Fruit fly (Drosophila melanogaster): ENCODE measurements around the gene CARPA.

The CARPA gene

DNA sequence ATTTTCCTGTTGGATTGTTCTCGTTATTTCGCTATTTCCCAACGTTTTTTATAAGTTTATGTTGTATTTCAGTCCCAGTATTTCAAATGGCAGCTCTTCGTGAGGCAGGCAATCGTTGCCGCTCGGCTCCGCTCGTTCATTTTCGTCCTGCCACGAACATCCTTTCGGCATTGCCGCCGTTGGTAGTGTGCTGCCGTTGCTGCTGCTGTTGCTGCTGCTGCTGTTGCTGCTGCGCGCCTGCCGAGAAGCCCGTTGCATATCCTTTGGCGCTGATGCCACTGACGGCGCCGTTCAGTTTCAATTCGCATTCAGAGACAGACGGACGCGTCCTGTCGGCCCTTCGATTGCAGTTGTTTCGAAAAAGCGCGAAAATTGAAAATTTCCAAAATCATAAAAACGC is at the start of gene CARPA:
Gene CARPA, plus strand, starts transcription at position 301 of the 400 bp plus-strand sequence.
- TF ChIP-seq pan (optimal IDR thresholded peaks at IDR 0.05) (no peak), fru (GFP tag; optimal IDR thresholded peaks at IDR 0.05) (no peak), jim (GFP tag; optimal IDR thresholded peaks at IDR 0.05) (no peak), usp (GFP tag; optimal IDR thresholded peaks at IDR 0.05) (no peak), Dfd (GFP tag; optimal IDR thresholded peaks at IDR 0.05) (peak; percentile 3), Hnf4 (GFP tag; optimal IDR thresholded peaks at IDR 0.05) (no peak)

DNA sequence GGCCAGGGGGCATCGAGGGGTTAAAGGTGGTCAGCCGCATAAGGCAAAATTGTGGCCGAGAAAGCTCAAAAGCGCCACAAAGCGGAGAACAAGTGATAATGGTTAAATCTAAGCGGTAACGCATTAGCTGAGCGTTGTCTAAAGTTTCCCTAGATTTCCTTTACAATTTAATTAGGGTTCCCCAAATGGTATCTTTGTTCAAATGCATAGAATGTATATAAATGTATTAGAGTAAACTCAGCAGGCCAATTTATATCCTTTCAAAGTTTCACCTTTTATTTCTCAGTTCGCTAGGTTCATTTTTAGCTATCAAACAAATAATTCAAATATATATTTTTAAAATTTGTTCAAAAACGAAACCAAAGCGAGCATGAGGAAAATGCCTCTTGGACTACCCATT is 48.1 kb upstream of the CARPA start, which contains the start of gene CG32718:
Gene CG32718, plus strand, starts transcription at position 301 of the 400 bp plus-strand sequence.
- TF ChIP-seq fru (GFP tag; optimal IDR thresholded peaks at IDR 0.05) (no peak), woc (GFP tag; optimal IDR thresholded peaks at IDR 0.05) (no peak), psq (GFP tag; optimal IDR thresholded peaks at IDR 0.05) (no peak), Dif (GFP tag; optimal IDR thresholded peaks at IDR 0.05; ENCODE audit: partially characterized antibody) (no peak), rgr (GFP tag; optimal IDR thresholded peaks at IDR 0.05) (no peak), tai (GFP tag; optimal IDR thresholded peaks at IDR 0.05) (no peak), foxo (GFP tag; optimal IDR thresholded peaks at IDR 0.05) (no peak), dl (GFP tag; optimal IDR thresholded peaks at IDR 0.05; ENCODE audit: insufficient read depth in 1 of 2, partially characterized antibody in 2 of 2) (no peak), OdsH (GFP tag; optimal IDR thresholded peaks at IDR 0.05) (no peak), Vsx2 (GFP tag; optimal IDR thresholded peaks at IDR 0.05; ENCODE audit: partially characterized antibody) (no peak), CG9705 (GFP tag; optimal IDR thresholded peaks at IDR 0.05) (no peak), br (GFP tag; optimal IDR thresholded peaks at IDR 0.05) (no peak), h (GFP tag; optimal IDR thresholded peaks at IDR 0.05) (no peak), pan (optimal IDR thresholded peaks at IDR 0.05) (no peak)

DNA sequence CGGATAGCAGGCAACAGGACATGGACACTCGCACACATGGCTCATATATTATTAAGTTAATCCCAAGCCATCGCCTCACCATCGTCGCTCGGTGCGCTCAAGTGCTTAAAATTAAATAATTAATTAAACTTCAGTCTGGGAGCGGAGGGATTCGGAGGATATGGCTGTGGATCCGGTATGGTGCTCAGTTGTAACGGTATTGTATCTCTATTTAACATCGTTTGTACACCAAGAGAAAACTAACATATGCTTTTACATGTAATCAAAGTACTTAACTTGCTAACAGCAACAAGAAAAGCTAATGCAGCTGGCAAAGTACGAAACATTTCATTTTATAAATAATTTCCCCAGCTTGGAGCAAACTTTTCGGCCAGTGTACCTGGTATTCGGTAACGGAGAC is 34.9 kb upstream of the CARPA start:
- no peak for TF ChIP-seq dmrt93B (GFP tag; optimal IDR thresholded peaks at IDR 0.05)
- TF ChIP-seq Dfd (GFP tag; optimal IDR thresholded peaks at IDR 0.05), result no peak
- TF ChIP-seq tai (GFP tag; optimal IDR thresholded peaks at IDR 0.05), result no peak
- TF ChIP-seq br (GFP tag; optimal IDR thresholded peaks at IDR 0.05), result no peak
- TF ChIP-seq usp (GFP tag; optimal IDR thresholded peaks at IDR 0.05), result no peak
- TF ChIP-seq Hr78 (GFP tag; optimal IDR thresholded peaks at IDR 0.05), result no peak
- no peak for TF ChIP-seq Myc (optimal IDR thresholded peaks at IDR 0.05)
- no peak for TF ChIP-seq woc (GFP tag; optimal IDR thresholded peaks at IDR 0.05)
- no peak for TF ChIP-seq psq (GFP tag; optimal IDR thresholded peaks at IDR 0.05)
- TF ChIP-seq Hnf4 (GFP tag; optimal IDR thresholded peaks at IDR 0.05), result no peak
- no peak for TF ChIP-seq brk (GFP tag; optimal IDR thresholded peaks at IDR 0.05)
- TF ChIP-seq Mio (GFP tag; optimal IDR thresholded peaks at IDR 0.05), result no peak
- no peak for TF ChIP-seq HLH106 (tag; optimal IDR thresholded peaks at IDR 0.05)
- no peak for TF ChIP-seq pan (optimal IDR thresholded peaks at IDR 0.05)
- TF ChIP-seq Vsx2 (GFP tag; optimal IDR thresholded peaks at IDR 0.05; ENCODE audit: partially characterized antibody), result no peak

DNA sequence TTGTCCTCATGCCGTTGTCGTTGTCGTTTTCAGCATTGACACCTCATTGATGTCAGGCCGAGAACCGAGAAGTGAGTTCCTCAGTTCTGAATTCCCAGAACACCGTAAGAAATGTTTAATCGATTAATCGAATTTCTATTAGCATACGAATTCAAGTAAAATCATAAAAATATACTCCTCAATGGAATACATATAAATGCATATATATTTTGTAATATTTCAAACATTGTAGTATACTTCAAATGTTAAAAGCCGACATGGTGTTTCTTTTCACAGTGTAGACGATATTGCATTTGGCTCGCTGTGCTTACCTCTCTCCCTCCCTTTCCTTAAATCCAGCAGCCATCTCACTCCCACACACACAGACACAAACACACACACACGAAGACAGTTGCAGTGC is 24.9 kb upstream of the CARPA start:
- TF ChIP-seq ey (GFP tag; optimal IDR thresholded peaks at IDR 0.05) (no peak), OdsH (GFP tag; optimal IDR thresholded peaks at IDR 0.05) (no peak), Hr83 (GFP tag; optimal IDR thresholded peaks at IDR 0.05; ENCODE audit: poor library complexity, severe bottlenecking) (no peak), Rel (GFP tag; optimal IDR thresholded peaks at IDR 0.05) (no peak), Rel (tag; optimal IDR thresholded peaks at IDR 0.05) (no peak)

DNA sequence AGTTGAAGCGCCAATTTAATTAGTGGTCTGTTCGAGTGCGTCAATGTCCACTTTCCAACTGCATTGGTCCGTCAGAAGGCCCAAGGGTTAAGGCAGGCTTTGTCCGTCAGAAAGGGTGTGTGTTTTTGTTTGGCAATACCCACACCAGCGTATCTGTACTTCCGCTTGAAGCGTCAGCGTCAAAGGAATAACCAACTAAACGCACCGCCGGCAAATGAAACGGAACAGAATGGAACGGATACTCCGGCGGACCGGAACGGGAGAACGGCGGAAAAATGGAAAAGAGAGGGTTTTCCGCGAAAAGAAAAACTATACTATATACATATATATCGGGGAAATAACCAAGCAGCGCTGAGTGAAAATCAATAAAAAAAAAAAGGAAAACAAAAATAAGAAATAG is 3.1 kb upstream of the CARPA start:
- TF ChIP-seq dl (GFP tag; optimal IDR thresholded peaks at IDR 0.05; ENCODE audit: insufficient read depth in 1 of 2, partially characterized antibody in 2 of 2) (no peak), rgr (GFP tag; optimal IDR thresholded peaks at IDR 0.05) (no peak)

DNA sequence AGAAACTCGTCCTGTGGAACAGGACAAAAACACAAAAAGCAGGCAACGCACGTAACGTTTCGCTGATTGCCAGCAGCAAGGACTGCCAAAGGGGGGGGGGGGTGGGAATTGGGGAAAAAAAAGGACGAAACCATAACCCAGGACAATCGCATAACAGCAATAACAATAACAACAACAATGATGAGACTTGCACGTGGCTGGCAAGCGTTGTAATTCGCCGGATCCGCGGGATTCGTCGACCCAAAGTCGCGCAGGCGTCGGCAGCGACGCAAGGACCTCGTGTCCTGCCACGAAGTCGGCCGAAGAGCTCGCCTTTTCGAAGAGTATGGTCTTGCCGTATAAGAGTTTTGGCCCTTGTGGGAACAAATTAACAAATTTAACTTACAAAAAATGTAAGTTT is 687 bp upstream of the CARPA start:
- TF ChIP-seq sv (GFP tag; optimal IDR thresholded peaks at IDR 0.05) (no peak), dmrt93B (GFP tag; optimal IDR thresholded peaks at IDR 0.05) (no peak), Sp1 (GFP tag; optimal IDR thresholded peaks at IDR 0.05) (no peak), Dfd (GFP tag; optimal IDR thresholded peaks at IDR 0.05) (no peak), Vsx2 (GFP tag; optimal IDR thresholded peaks at IDR 0.05; ENCODE audit: partially characterized antibody) (no peak), Jra (GFP tag; optimal IDR thresholded peaks at IDR 0.05) (no peak), Hnf4 (GFP tag; optimal IDR thresholded peaks at IDR 0.05) (no peak), foxo (GFP tag; optimal IDR thresholded peaks at IDR 0.05) (no peak), CG9705 (GFP tag; optimal IDR thresholded peaks at IDR 0.05) (no peak)

All from whole organism, wandering third instar larva.